Fruit fly (Drosophila melanogaster): ENCODE data around the gene Osbp.

dm6 chr3R:24931856-24932255 lies 6.2 kb downstream of the Osbp start, which contains the start of gene CG11771:
- TF ChIP-seq ttk (optimal IDR thresholded peaks at IDR 0.05) (no peak), h (optimal IDR thresholded peaks at IDR 0.05) (no peak), Sin3A (optimal IDR thresholded peaks at IDR 0.05) (no peak)

Data from Kc167 (cell line).